Fruit fly (Drosophila melanogaster): Measurements from ENCODE around the gene CG34241.

- no peak for TF ChIP-seq GATAd (GFP tag; optimal IDR thresholded peaks at IDR 0.05)
- no peak for TF ChIP-seq Hr83 (GFP tag; optimal IDR thresholded peaks at IDR 0.05; ENCODE audit: poor library complexity, severe bottlenecking)
- no peak for TF ChIP-seq HLH106 (tag; optimal IDR thresholded peaks at IDR 0.05)
- TF ChIP-seq psq (GFP tag; optimal IDR thresholded peaks at IDR 0.05): no peak
- no peak for TF ChIP-seq Jra (GFP tag; optimal IDR thresholded peaks at IDR 0.05)
Observed at dm6 chr3L:12129111-12129510, 1.3 kb downstream of the CG34241 start, which contains the start of gene Lsp2.

All from whole organism, wandering third instar larva.